Fruit fly (Drosophila melanogaster): Measurements from ENCODE around the gene ImpL2.

The ImpL2 gene

dm6 chr3L:4236097-4236572 is at the start of gene ImpL2:
Gene ImpL2, minus strand, starts transcription at chr3L:4236147.
- TF ChIP-seq CTCF (optimal IDR thresholded peaks at IDR 0.05) (no peak), CG8478 (optimal IDR thresholded peaks at IDR 0.05) (no peak)

- peak in 1 of 2 experiments; percentile 12 for TF ChIP-seq CTCF (optimal IDR thresholded peaks at IDR 0.05)
- no peak for TF ChIP-seq CG8478 (optimal IDR thresholded peaks at IDR 0.05)
Observed at dm6 chr3L:4283428-4284089, 47.6 kb upstream of the ImpL2 start, which contains the start of the genes srw and CG1316. Gene srw, minus strand, starts transcription at chr3L:4283478. Gene CG1316, plus strand, starts transcription at chr3L:4283851.

dm6 chr3L:4282627-4283026 is 46.7 kb upstream of the ImpL2 start, which contains the start of gene CG11583:
Gene CG11583, minus strand, starts transcription at chr3L:4282817.
- TF ChIP-seq CTCF (optimal IDR thresholded peaks at IDR 0.05) (peak in 1 of 2 experiments; percentile 33), CG8478 (optimal IDR thresholded peaks at IDR 0.05) (no peak)

- TF ChIP-seq CTCF (optimal IDR thresholded peaks at IDR 0.05) = no peak
- TF ChIP-seq CG8478 (optimal IDR thresholded peaks at IDR 0.05) = no peak
Observed at dm6 chr3L:4277796-4278195, 41.8 kb upstream of the ImpL2 start, which contains the start of gene Ctl1. Gene Ctl1, plus strand, starts transcription at chr3L:4277962.

dm6 chr3L:4272167-4272773 is 36.3 kb upstream of the ImpL2 start:
- TF ChIP-seq CG8478 (optimal IDR thresholded peaks at IDR 0.05) = no peak
- no peak for TF ChIP-seq CTCF (optimal IDR thresholded peaks at IDR 0.05)

dm6 chr3L:4270949-4271827 is 35.2 kb upstream of the ImpL2 start:
- TF ChIP-seq CG8478 (optimal IDR thresholded peaks at IDR 0.05) (no peak), CTCF (optimal IDR thresholded peaks at IDR 0.05) (no peak)

- TF ChIP-seq CG8478 (optimal IDR thresholded peaks at IDR 0.05) = no peak
Observed at dm6 chr3L:4269920-4270319, 34.0 kb upstream of the ImpL2 start.

- TF ChIP-seq CG8478 (optimal IDR thresholded peaks at IDR 0.05) = no peak
- no peak for TF ChIP-seq CTCF (optimal IDR thresholded peaks at IDR 0.05)
Observed at dm6 chr3L:4269208-4269607, 33.3 kb upstream of the ImpL2 start.

- TF ChIP-seq CG8478 (optimal IDR thresholded peaks at IDR 0.05) = no peak
- no peak for TF ChIP-seq CTCF (optimal IDR thresholded peaks at IDR 0.05)
Observed at dm6 chr3L:4267403-4267802, 31.5 kb upstream of the ImpL2 start, which contains the start of gene CG33764. Gene CG33764, minus strand, starts transcription at chr3L:4267503.

dm6 chr3L:4265836-4266235 is 29.9 kb upstream of the ImpL2 start:
- no peak for TF ChIP-seq CG8478 (optimal IDR thresholded peaks at IDR 0.05)
- no peak for TF ChIP-seq CTCF (optimal IDR thresholded peaks at IDR 0.05)

- no peak for TF ChIP-seq CG8478 (optimal IDR thresholded peaks at IDR 0.05)
- no peak for TF ChIP-seq CTCF (optimal IDR thresholded peaks at IDR 0.05)
Observed at dm6 chr3L:4264963-4265362, 29.0 kb upstream of the ImpL2 start.

dm6 chr3L:4263502-4263901 is 27.6 kb upstream of the ImpL2 start, which contains the start of gene CG1273:
Gene CG1273, plus strand, starts transcription at chr3L:4263719.
- TF ChIP-seq CTCF (optimal IDR thresholded peaks at IDR 0.05) (no peak), CG8478 (optimal IDR thresholded peaks at IDR 0.05) (no peak)

- no peak for TF ChIP-seq CTCF (optimal IDR thresholded peaks at IDR 0.05)
- TF ChIP-seq CG8478 (optimal IDR thresholded peaks at IDR 0.05) = no peak
Observed at dm6 chr3L:4262384-4262783, 26.4 kb upstream of the ImpL2 start, which contains the start of the genes CG11586 and VhaM9.7-a. Gene CG11586, minus strand, starts transcription at chr3L:4262470. Gene VhaM9.7-a, plus strand, starts transcription at chr3L:4262705.

- TF ChIP-seq CG8478 (optimal IDR thresholded peaks at IDR 0.05) (no peak), CTCF (optimal IDR thresholded peaks at IDR 0.05) (no peak)
Observed at dm6 chr3L:4261177-4261576, 25.2 kb upstream of the ImpL2 start.

- TF ChIP-seq CG8478 (optimal IDR thresholded peaks at IDR 0.05) = no peak
- peak in 1 of 2 experiments; percentile 2 for TF ChIP-seq CTCF (optimal IDR thresholded peaks at IDR 0.05)
Observed at dm6 chr3L:4259102-4259558, 23.2 kb upstream of the ImpL2 start, which contains the start of the genes CG15011 and CG1309. Gene CG15011, minus strand, starts transcription at chr3L:4259152. Gene CG1309, plus strand, starts transcription at chr3L:4259430.
